Fruit fly (Drosophila melanogaster) whole organism, embryonic: Measurements from ENCODE around the gene CG32276.

ENCODE experiments used
- CG12236 ChIP-seq: fragments of 200-800 bp; sonication (Bioruptor generic); optimal IDR thresholded peaks from 2 replicates; lab custom pipeline; 2016; ENCODE audit warnings: missing biosample characterization, missing genetic modification characterization
- CG12299 ChIP-seq: fragments of 200-800 bp; sonication (Bioruptor generic); optimal IDR thresholded peaks from 2 replicates; lab custom pipeline; 2018; ENCODE audit warnings: missing biosample characterization, mild to moderate bottlenecking, missing genetic modification characterization
- CG13624 ChIP-seq: fragments of 200-800 bp; sonication (Bioruptor generic); optimal IDR thresholded peaks from 2 replicates; lab custom pipeline; 2016; ENCODE audit warnings: missing biosample characterization, missing genetic modification characterization
- CG3407 ChIP-seq: fragments of 200-800 bp; sonication (Bioruptor generic); optimal IDR thresholded peaks from 2 replicates; lab custom pipeline; 2018; ENCODE audit warnings: missing biosample characterization, mild to moderate bottlenecking, missing genetic modification characterization
- Gsc ChIP-seq: fragments of 200-800 bp; sonication (Bioruptor generic); IDR thresholded peaks from 2 replicates; pipeline ENCODE4 v1.3.6; 2022; ENCODE audit warnings: missing biosample characterization, missing genetic modification characterization
- H15 ChIP-seq: fragments of 200-800 bp; sonication (Bioruptor generic); IDR thresholded peaks from 3 replicates; pipeline ENCODE4 v1.3.6; 2022; ENCODE audit warnings: missing biosample characterization, missing genetic modification characterization
- Mes4 ChIP-seq: fragments of 200-800 bp; sonication (Bioruptor generic); optimal IDR thresholded peaks from 2 replicates; lab custom pipeline; 2016; ENCODE audit warnings: missing biosample characterization, missing genetic modification characterization
- aop ChIP-seq: fragments of 200-800 bp; sonication (Bioruptor generic); IDR thresholded peaks from 2 replicates; pipeline ENCODE4 v1.3.6; 2022; ENCODE audit warnings: missing biosample characterization, missing genetic modification characterization
- h ChIP-seq: fragments of >200 bp; optimal IDR thresholded peaks from 2 replicates; lab custom pipeline; 2017
- kah ChIP-seq: fragments of 200-800 bp; sonication (Bioruptor generic); optimal IDR thresholded peaks from 2 replicates; lab custom pipeline; 2018; ENCODE audit warnings: missing biosample characterization, mild to moderate bottlenecking, missing genetic modification characterization

dm6 chr3L:3203062-3203461 lies 4.2 kb upstream of the CG32276 start, which contains the start of gene CG32271:
- TF ChIP-seq aop (no peak), kah (GFP tag; lab: Kevin White, UChicago) (no peak), CG13624 (GFP tag; lab: Kevin White, UChicago) (no peak), CG12236 (GFP tag; lab: Kevin White, UChicago) (no peak), H15 (GFP tag; lab: Robert Waterston, UW) (no peak), Mes4 (GFP tag; lab: Kevin White, UChicago) (no peak), h (lab: Kevin White, UChicago) (no peak), Gsc (GFP tag; lab: Robert Waterston, UW) (no peak), CG12299 (tag; lab: Kevin White, UChicago) (no peak), CG3407 (GFP tag; lab: Kevin White, UChicago) (no peak)
